Fruit fly (Drosophila melanogaster): ENCODE measurements around the gene CG10859.

DNA sequence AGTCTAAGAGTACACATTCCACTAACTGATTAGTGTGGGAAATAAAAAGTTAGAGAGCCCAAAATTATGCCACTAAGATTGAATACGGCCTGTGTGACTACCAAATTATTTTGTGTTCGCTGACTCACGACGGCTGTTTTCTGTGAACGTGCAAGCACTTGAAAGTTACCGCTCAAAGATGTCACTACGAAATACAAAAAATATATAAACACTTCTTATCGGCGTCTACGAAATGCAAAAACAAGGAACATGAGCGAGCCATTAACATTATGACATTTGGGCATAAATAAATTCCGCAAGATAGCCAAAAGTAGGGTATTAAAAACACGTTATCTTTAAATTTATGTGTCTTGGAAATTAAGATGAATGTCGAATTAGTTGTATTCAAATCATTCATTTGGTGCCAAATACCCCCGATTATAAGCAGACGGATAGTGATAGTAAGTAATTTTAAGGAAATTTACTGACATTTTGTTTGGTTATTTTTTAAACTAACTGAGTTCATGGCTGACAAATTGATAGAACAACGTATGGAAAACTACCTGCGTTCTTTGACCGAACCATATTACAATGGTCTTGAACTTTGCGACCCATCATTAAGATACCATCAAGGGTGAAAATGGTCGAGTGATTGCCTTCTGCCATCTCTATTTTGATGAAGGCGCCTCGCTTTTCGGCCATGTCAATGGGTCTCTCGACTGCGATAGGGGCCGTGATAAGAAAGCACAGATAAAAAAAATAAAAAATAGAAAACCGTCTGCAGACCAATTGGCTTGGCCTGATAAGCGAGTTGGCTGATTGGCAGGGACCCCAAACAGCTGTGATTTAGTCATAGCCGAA lies 36.6 kb upstream of the CG10859 start, which contains the start of gene Tehao:
- TF ChIP-seq Crg-1 (GFP tag; optimal IDR thresholded peaks at IDR 0.05) (no peak), ovo (GFP tag; optimal IDR thresholded peaks at IDR 0.05) (no peak), tj (GFP tag; optimal IDR thresholded peaks at IDR 0.05) (no peak), bab1 (GFP tag; optimal IDR thresholded peaks at IDR 0.05) (no peak), Hr96 (GFP tag; optimal IDR thresholded peaks at IDR 0.05) (no peak), Mnt (GFP tag; optimal IDR thresholded peaks at IDR 0.05) (no peak), kay (GFP tag; ENCODE audit: borderline replicate concordance) (peak; percentile 80), toe (GFP tag; optimal IDR thresholded peaks at IDR 0.05) (no peak)
